Worm (Caenorhabditis elegans) whole organism, mixed stage, embryonic: Measurements from ENCODE around the gene mrpl-30.

ENCODE experiments used
- M03D4.4 ChIP-seq: sonication (generic microtip); optimal IDR thresholded peaks from 2 replicates; lab custom pipeline; 2017; ENCODE audit warnings: mild to moderate bottlenecking, missing genetic modification characterization, missing compliant biosample characterization
- blmp-1 ChIP-seq: fragments of 150-350 bp; optimal IDR thresholded peaks from 2 replicates; lab custom pipeline; 2014; ENCODE audit warnings: missing biosample characterization, missing genetic modification characterization
- ceh-39 ChIP-seq: fragments of 150-350 bp; optimal IDR thresholded peaks from 2 replicates; lab custom pipeline; 2014; ENCODE audit warnings: missing biosample characterization, missing genetic modification characterization
- ceh-43 ChIP-seq: fragments of 200-800 bp; sonication (Bioruptor generic); optimal IDR thresholded peaks from 2 replicates; lab custom pipeline; 2018; ENCODE audit warnings: mild to moderate bottlenecking, missing genetic modification characterization, moderate library complexity, missing compliant biosample characterization
- ceh-83 ChIP-seq: fragments of 200-800 bp; sonication (Bioruptor generic); optimal IDR thresholded peaks from 2 replicates; lab custom pipeline; 2018; ENCODE audit warnings: mild to moderate bottlenecking, missing genetic modification characterization, missing compliant biosample characterization
- ces-1 ChIP-seq: fragments of 150-350 bp; optimal IDR thresholded peaks from 2 replicates; lab custom pipeline; 2014; ENCODE audit warnings: missing biosample characterization, missing genetic modification reagents, missing genetic modification characterization
- cnd-1 ChIP-seq: fragments of 200-800 bp; sonication (Bioruptor generic); optimal IDR thresholded peaks from 2 replicates; lab custom pipeline; 2018; ENCODE audit warnings: mild to moderate bottlenecking, missing genetic modification characterization, missing compliant biosample characterization
- elt-1 ChIP-seq: sonication (generic microtip); optimal IDR thresholded peaks from 2 replicates; lab custom pipeline; 2017; ENCODE audit warnings: missing genetic modification characterization, mild to moderate bottlenecking, missing compliant biosample characterization, antibody characterized with exemption, moderate library complexity, borderline replicate concordance; ENCODE audit not compliant: insufficient read depth
- elt-3 ChIP-seq: fragments of 150-350 bp; optimal IDR thresholded peaks from 2 replicates; lab custom pipeline; 2014; ENCODE audit warnings: missing biosample characterization, missing genetic modification characterization
- flh-1 ChIP-seq: fragments of 200-800 bp; sonication (Bioruptor generic); optimal IDR thresholded peaks from 2 replicates; lab custom pipeline; 2018; ENCODE audit warnings: mild to moderate bottlenecking, missing genetic modification characterization, moderate library complexity, missing compliant biosample characterization
- ham-2 ChIP-seq: fragments of 200-800 bp; sonication (Bioruptor generic); optimal IDR thresholded peaks from 2 replicates; lab custom pipeline; 2018; ENCODE audit warnings: mild to moderate bottlenecking, missing genetic modification characterization, missing compliant biosample characterization
- hlh-1 ChIP-seq: fragments of 150-350 bp; optimal IDR thresholded peaks from 2 replicates; lab custom pipeline; 2014; ENCODE audit warnings: missing biosample characterization, missing genetic modification reagents, missing genetic modification characterization
- lin-13 ChIP-seq: fragments of 150-350 bp; optimal IDR thresholded peaks from 2 replicates; lab custom pipeline; 2014; ENCODE audit warnings: missing biosample characterization, missing genetic modification characterization
- lin-32 ChIP-seq: fragments of 200-800 bp; sonication (Bioruptor generic); optimal IDR thresholded peaks from 2 replicates; lab custom pipeline; 2018; ENCODE audit warnings: mild to moderate bottlenecking, missing genetic modification characterization, missing compliant biosample characterization
- lsy-2 ChIP-seq: fragments of 150-350 bp; optimal IDR thresholded peaks from 2 replicates; lab custom pipeline; 2014; ENCODE audit warnings: missing biosample characterization, missing genetic modification characterization
- mab-5 ChIP-seq: fragments of 150-350 bp; optimal IDR thresholded peaks from 2 replicates; lab custom pipeline; 2014; ENCODE audit warnings: missing biosample characterization, missing genetic modification characterization
- mep-1 ChIP-seq: fragments of 150-350 bp; optimal IDR thresholded peaks from 2 replicates; lab custom pipeline; 2017; ENCODE audit warnings: missing biosample characterization, missing genetic modification reagents, missing genetic modification characterization, inconsistent platforms
- mls-2 ChIP-seq: sonication (generic microtip); optimal IDR thresholded peaks from 2 replicates; lab custom pipeline; 2016; ENCODE audit warnings: mild to moderate bottlenecking, missing genetic modification characterization, moderate library complexity, missing compliant biosample characterization
- nhr-237 ChIP-seq: fragments of 150-350 bp; optimal IDR thresholded peaks from 2 replicates; lab custom pipeline; 2014; ENCODE audit warnings: missing biosample characterization, missing genetic modification characterization
- nhr-28 ChIP-seq: fragments of 150-350 bp; optimal IDR thresholded peaks from 2 replicates; lab custom pipeline; 2014; ENCODE audit warnings: missing biosample characterization, missing genetic modification characterization
- pha-4 ChIP-seq: fragments of 150-350 bp; optimal IDR thresholded peaks from 2 replicates; lab custom pipeline; 2018; ENCODE audit warnings: missing biosample characterization, missing genetic modification reagents, missing genetic modification characterization
- sem-2 ChIP-seq: fragments of 200-800 bp; sonication (Bioruptor generic); optimal IDR thresholded peaks from 2 replicates; lab custom pipeline; 2018; ENCODE audit warnings: mild to moderate bottlenecking, missing genetic modification characterization, missing compliant biosample characterization
- snpc-4 ChIP-seq: fragments of 150-350 bp; optimal IDR thresholded peaks from 2 replicates; lab custom pipeline; 2014; ENCODE audit warnings: missing biosample characterization, missing genetic modification characterization
- sptf-1 ChIP-seq: sonication (generic microtip); optimal IDR thresholded peaks from 2 replicates; lab custom pipeline; 2017; ENCODE audit warnings: mild to moderate bottlenecking, missing genetic modification characterization, moderate library complexity, missing compliant biosample characterization
- tbx-8 ChIP-seq: fragments of 200-800 bp; sonication (Bioruptor generic); optimal IDR thresholded peaks from 2 replicates; lab custom pipeline; 2018; ENCODE audit warnings: mild to moderate bottlenecking, missing genetic modification characterization, moderate library complexity, missing compliant biosample characterization
- unc-120 ChIP-seq: sonication (generic microtip); optimal IDR thresholded peaks from 2 replicates; lab custom pipeline; 2017; ENCODE audit warnings: missing genetic modification characterization, missing compliant biosample characterization; ENCODE audit not compliant: poor library complexity, severe bottlenecking
- unc-62 ChIP-seq: fragments of 150-350 bp; optimal IDR thresholded peaks from 2 replicates; lab custom pipeline; 2014; ENCODE audit warnings: missing biosample characterization, missing genetic modification reagents, missing genetic modification characterization

The mrpl-30 gene

ce11 chrIII:2421226-2421625, 10.5 kb upstream of the mrpl-30 start:
- TF ChIP-seq flh-1 (GFP tag; lab: Kevin White, UChicago) (no peak), snpc-4 (tag; lab: Kevin White, UChicago) (no peak), lin-32 (GFP tag; lab: Kevin White, UChicago) (no peak), pha-4 (tag; lab: Kevin White, UChicago) (no peak), sptf-1 (no peak), unc-120 (tag; lab: Kevin White, UChicago) (no peak), tbx-8 (GFP tag; lab: Kevin White, UChicago) (no peak), hlh-1 (tag; lab: Kevin White, UChicago) (no peak), elt-3 (tag; lab: Kevin White, UChicago) (no peak), sem-2 (GFP tag; lab: Kevin White, UChicago) (no peak), nhr-28 (tag; lab: Kevin White, UChicago) (no peak)

- TF ChIP-seq ceh-39 = no peak
Observed at ce11 chrIII:2419504-2419903, 8.7 kb upstream of the mrpl-30 start.

ce11 chrIII:2418981-2419380, 8.2 kb upstream of the mrpl-30 start:
- TF ChIP-seq elt-1 (tag; lab: Kevin White, UChicago) = no peak
- TF ChIP-seq sem-2 (GFP tag; lab: Kevin White, UChicago) = no peak
- TF ChIP-seq ceh-83 (GFP tag; lab: Kevin White, UChicago) = no peak
- no peak for TF ChIP-seq ces-1 (GFP tag; lab: Kevin White, UChicago)
- no peak for TF ChIP-seq lin-32 (GFP tag; lab: Kevin White, UChicago)
- TF ChIP-seq snpc-4 (tag; lab: Kevin White, UChicago) = no peak
- no peak for TF ChIP-seq nhr-28 (tag; lab: Kevin White, UChicago)

ce11 chrIII:2418159-2418658, 7.4 kb upstream of the mrpl-30 start, which contains the start of the genes W04B5.5 and W04B5.3:
TSS of gene W04B5.5 (minus strand) at chrIII:2418209.
TSS of gene W04B5.3 (plus strand) at chrIII:2418514.
- TF ChIP-seq ceh-39 (no peak), unc-120 (tag; lab: Kevin White, UChicago) (peak; percentile 50), nhr-237 (tag; lab: Kevin White, UChicago) (peak; percentile 23), mls-2 (tag; lab: Kevin White, UChicago) (no peak), lsy-2 (peak; percentile 59), tbx-8 (GFP tag; lab: Kevin White, UChicago) (no peak), ces-1 (GFP tag; lab: Kevin White, UChicago) (peak; percentile 48), hlh-1 (tag; lab: Kevin White, UChicago) (peak; percentile 22), mep-1 (tag; lab: Kevin White, UChicago) (peak; percentile 66), lin-13 (tag; lab: Kevin White, UChicago) (peak; percentile 52), sptf-1 (peak; percentile 13)

ce11 chrIII:2401126-2402123, 9.3 kb downstream of the mrpl-30 start, which contains the start of the genes cic-1 and strm-1:
TSS of gene cic-1 (minus strand) at chrIII:2401221.
TSS of gene strm-1 (plus strand) at chrIII:2402070.
- no peak for TF ChIP-seq nhr-28 (tag; lab: Kevin White, UChicago)
- TF ChIP-seq ceh-43 (GFP tag; lab: Kevin White, UChicago) = no peak
- peak; percentile 94 for TF ChIP-seq blmp-1 (tag; lab: Kevin White, UChicago)
- peak; percentile 77 for TF ChIP-seq ces-1 (GFP tag; lab: Kevin White, UChicago)
- TF ChIP-seq ham-2 (GFP tag; lab: Kevin White, UChicago) = peak; percentile 40
- no peak for TF ChIP-seq M03D4.4
- TF ChIP-seq lsy-2 = peak; percentile 51
- peak; percentile 11 for TF ChIP-seq mab-5 (tag; lab: Kevin White, UChicago)
- no peak for TF ChIP-seq mls-2 (tag; lab: Kevin White, UChicago)
- peak; percentile 20 for TF ChIP-seq nhr-237 (tag; lab: Kevin White, UChicago)
- peak; percentile 30 for TF ChIP-seq lin-13 (tag; lab: Kevin White, UChicago)
- TF ChIP-seq unc-120 (tag; lab: Kevin White, UChicago) = peak; percentile 38
- TF ChIP-seq mep-1 (tag; lab: Kevin White, UChicago) = no peak
- TF ChIP-seq tbx-8 (GFP tag; lab: Kevin White, UChicago) = no peak
- TF ChIP-seq unc-62 (GFP tag; lab: Kevin White, UChicago) = no peak
- TF ChIP-seq elt-3 (tag; lab: Kevin White, UChicago) = no peak
- no peak for TF ChIP-seq cnd-1 (tag; lab: Kevin White, UChicago)
